Worm (Caenorhabditis elegans): Measurements from ENCODE around the gene F44B9.10.

- TF ChIP-seq Y53G8AR.9 (GFP tag; conservative IDR thresholded peaks at IDR 0.05) (peak; percentile 92), let-607 (tag; optimal IDR thresholded peaks at IDR 0.05) (peak; percentile 84 to 91), lin-54 (GFP tag; optimal IDR thresholded peaks at IDR 0.05) (peak; percentile 96), dpl-1 (GFP tag; optimal IDR thresholded peaks at IDR 0.05) (peak; percentile 89), ztf-6 (GFP tag; IDR thresholded peaks at IDR 0.05) (peak; percentile 99), tbp1 (GFP tag; optimal IDR thresholded peaks at IDR 0.05) (peak; percentile 80), bed-2 (GFP tag; IDR thresholded peaks at IDR 0.05) (peak; percentile 99), die-1 (tag; optimal IDR thresholded peaks at IDR 0.05) (peak; percentile 97), lsl-1 (GFP tag; optimal IDR thresholded peaks at IDR 0.05) (peak; percentile 91), nfya-2 (GFP tag; IDR thresholded peaks at IDR 0.05) (no peak)
Measured at ce11 chrIII:8043784-8044183, 10.3 kb upstream of the F44B9.10 start.

Measured in whole organism, young adult.